Worm (Caenorhabditis elegans) whole organism, L4/young adult: Measurements from ENCODE around the gene Y82E9BL.1.

ENCODE experiments used
- W03F9.2 ChIP-seq: fragments of 150-350 bp; optimal IDR thresholded peaks from 2 replicates; lab custom pipeline; 2014; ENCODE audit warnings: missing biosample characterization, missing genetic modification characterization
- dao-5 ChIP-seq: sonication (generic microtip); optimal IDR thresholded peaks from 2 replicates; lab custom pipeline; 2016; ENCODE audit warnings: missing genotype, missing genetic modification characterization, moderate library complexity, missing compliant biosample characterization
- him-1 ChIP-seq: sonication (generic microtip); optimal IDR thresholded peaks from 2 replicates; lab custom pipeline; 2016; ENCODE audit warnings: missing genotype, missing genetic modification reagents, missing genetic modification characterization, missing compliant biosample characterization

DNA sequence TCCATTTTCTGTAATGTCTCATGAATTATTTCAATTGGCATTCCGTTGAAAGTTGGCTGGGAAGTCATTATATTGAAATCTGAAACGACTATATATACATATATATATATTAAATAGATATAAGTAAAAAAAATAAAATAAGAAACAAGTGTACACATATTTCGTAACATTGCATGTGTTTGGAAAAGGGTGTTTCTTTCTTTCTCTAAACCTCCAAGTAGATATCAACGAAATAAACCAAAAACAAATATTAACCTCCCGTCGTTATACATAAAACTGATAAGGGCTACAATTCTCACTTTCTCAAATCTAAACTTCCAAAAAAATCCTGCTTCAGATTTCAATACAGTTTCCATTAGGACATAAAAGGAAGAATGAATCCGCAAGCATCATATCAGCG is 47.0 kb downstream of the Y82E9BL.1 start, which contains the start of gene fbxa-79:
- TF ChIP-seq him-1 (tag; lab: Kevin White, UChicago), result no peak
- TF ChIP-seq dao-5, result no peak
- no peak for TF ChIP-seq W03F9.2 (tag; lab: Kevin White, UChicago)
